Worm (Caenorhabditis elegans) whole organism, mixed stage, embryonic: ENCODE results near the gene F11C1.1.

ENCODE experiments used
- M03D4.4 ChIP-seq: sonication (generic microtip); optimal IDR thresholded peaks from 2 replicates; lab custom pipeline; 2017; ENCODE audit warnings: mild to moderate bottlenecking, missing genetic modification characterization, missing compliant biosample characterization
- bed-3 ChIP-seq: fragments of 200-800 bp; sonication (Bioruptor generic); optimal IDR thresholded peaks from 3 replicates; lab custom pipeline; 2018; ENCODE audit warnings: mild to moderate bottlenecking, missing genetic modification characterization, moderate library complexity, missing compliant biosample characterization
- blmp-1 ChIP-seq: fragments of 150-350 bp; optimal IDR thresholded peaks from 2 replicates; lab custom pipeline; 2014; ENCODE audit warnings: missing biosample characterization, missing genetic modification characterization
- ceh-43 ChIP-seq: fragments of 200-800 bp; sonication (Bioruptor generic); optimal IDR thresholded peaks from 2 replicates; lab custom pipeline; 2018; ENCODE audit warnings: mild to moderate bottlenecking, missing genetic modification characterization, moderate library complexity, missing compliant biosample characterization
- ceh-83 ChIP-seq: fragments of 200-800 bp; sonication (Bioruptor generic); optimal IDR thresholded peaks from 2 replicates; lab custom pipeline; 2018; ENCODE audit warnings: mild to moderate bottlenecking, missing genetic modification characterization, missing compliant biosample characterization
- cnd-1 ChIP-seq: fragments of 200-800 bp; sonication (Bioruptor generic); optimal IDR thresholded peaks from 2 replicates; lab custom pipeline; 2018; ENCODE audit warnings: mild to moderate bottlenecking, missing genetic modification characterization, missing compliant biosample characterization
- drap-1 ChIP-seq: fragments of 200-800 bp; sonication (Bioruptor generic); optimal IDR thresholded peaks from 3 replicates; lab custom pipeline; 2018; ENCODE audit warnings: mild to moderate bottlenecking, missing genetic modification characterization, missing compliant biosample characterization
- elt-1 ChIP-seq: sonication (generic microtip); optimal IDR thresholded peaks from 2 replicates; lab custom pipeline; 2017; ENCODE audit warnings: missing genetic modification characterization, mild to moderate bottlenecking, missing compliant biosample characterization, antibody characterized with exemption, moderate library complexity, borderline replicate concordance; ENCODE audit not compliant: insufficient read depth
- elt-3 ChIP-seq: fragments of 150-350 bp; optimal IDR thresholded peaks from 2 replicates; lab custom pipeline; 2014; ENCODE audit warnings: missing biosample characterization, missing genetic modification characterization
- flh-1 ChIP-seq: fragments of 200-800 bp; sonication (Bioruptor generic); optimal IDR thresholded peaks from 2 replicates; lab custom pipeline; 2018; ENCODE audit warnings: mild to moderate bottlenecking, missing genetic modification characterization, moderate library complexity, missing compliant biosample characterization
- ham-2 ChIP-seq: fragments of 200-800 bp; sonication (Bioruptor generic); optimal IDR thresholded peaks from 2 replicates; lab custom pipeline; 2018; ENCODE audit warnings: mild to moderate bottlenecking, missing genetic modification characterization, missing compliant biosample characterization
- hlh-1 ChIP-seq: fragments of 150-350 bp; optimal IDR thresholded peaks from 2 replicates; lab custom pipeline; 2014; ENCODE audit warnings: missing biosample characterization, missing genetic modification reagents, missing genetic modification characterization
- lin-13 ChIP-seq: fragments of 150-350 bp; optimal IDR thresholded peaks from 2 replicates; lab custom pipeline; 2014; ENCODE audit warnings: missing biosample characterization, missing genetic modification characterization
- lsy-2 ChIP-seq: fragments of 150-350 bp; optimal IDR thresholded peaks from 2 replicates; lab custom pipeline; 2014; ENCODE audit warnings: missing biosample characterization, missing genetic modification characterization
- mab-5 ChIP-seq: fragments of 150-350 bp; optimal IDR thresholded peaks from 2 replicates; lab custom pipeline; 2014; ENCODE audit warnings: missing biosample characterization, missing genetic modification characterization
- mep-1 ChIP-seq: fragments of 150-350 bp; optimal IDR thresholded peaks from 2 replicates; lab custom pipeline; 2017; ENCODE audit warnings: missing biosample characterization, missing genetic modification reagents, missing genetic modification characterization, inconsistent platforms
- mls-2 ChIP-seq: sonication (generic microtip); optimal IDR thresholded peaks from 2 replicates; lab custom pipeline; 2016; ENCODE audit warnings: mild to moderate bottlenecking, missing genetic modification characterization, moderate library complexity, missing compliant biosample characterization
- nhr-12 ChIP-seq: fragments of 150-350 bp; optimal IDR thresholded peaks from 2 replicates; lab custom pipeline; 2014; ENCODE audit warnings: missing biosample characterization, missing genetic modification characterization
- nhr-237 ChIP-seq: fragments of 150-350 bp; optimal IDR thresholded peaks from 2 replicates; lab custom pipeline; 2014; ENCODE audit warnings: missing biosample characterization, missing genetic modification characterization
- nhr-28 ChIP-seq: fragments of 150-350 bp; optimal IDR thresholded peaks from 2 replicates; lab custom pipeline; 2014; ENCODE audit warnings: missing biosample characterization, missing genetic modification characterization
- nhr-76 ChIP-seq: sonication (generic microtip); optimal IDR thresholded peaks from 2 replicates; lab custom pipeline; 2017; ENCODE audit warnings: missing biosample characterization, missing genetic modification characterization
- pha-4 ChIP-seq: fragments of 150-350 bp; optimal IDR thresholded peaks from 2 replicates; lab custom pipeline; 2018; ENCODE audit warnings: missing biosample characterization, missing genetic modification reagents, missing genetic modification characterization
- sem-2 ChIP-seq: fragments of 200-800 bp; sonication (Bioruptor generic); optimal IDR thresholded peaks from 2 replicates; lab custom pipeline; 2018; ENCODE audit warnings: mild to moderate bottlenecking, missing genetic modification characterization, missing compliant biosample characterization
- snpc-4 ChIP-seq: fragments of 150-350 bp; optimal IDR thresholded peaks from 2 replicates; lab custom pipeline; 2014; ENCODE audit warnings: missing biosample characterization, missing genetic modification characterization
- sptf-1 ChIP-seq: sonication (generic microtip); optimal IDR thresholded peaks from 2 replicates; lab custom pipeline; 2017; ENCODE audit warnings: mild to moderate bottlenecking, missing genetic modification characterization, moderate library complexity, missing compliant biosample characterization
- unc-120 ChIP-seq: sonication (generic microtip); optimal IDR thresholded peaks from 2 replicates; lab custom pipeline; 2017; ENCODE audit warnings: missing genetic modification characterization, missing compliant biosample characterization; ENCODE audit not compliant: poor library complexity, severe bottlenecking
- unc-39 ChIP-seq: fragments of 150-350 bp; optimal IDR thresholded peaks from 2 replicates; lab custom pipeline; 2014; ENCODE audit warnings: missing biosample characterization, missing genetic modification characterization
- unc-62 ChIP-seq: fragments of 150-350 bp; optimal IDR thresholded peaks from 2 replicates; lab custom pipeline; 2014; ENCODE audit warnings: missing biosample characterization, missing genetic modification reagents, missing genetic modification characterization
- zip-8 ChIP-seq: fragments of 150-350 bp; optimal IDR thresholded peaks from 2 replicates; lab custom pipeline; 2014; ENCODE audit warnings: missing biosample characterization, missing genetic modification characterization
- ztf-11 ChIP-seq: fragments of 150-350 bp; optimal IDR thresholded peaks from 2 replicates; lab custom pipeline; 2014; ENCODE audit warnings: missing biosample characterization, missing genetic modification characterization

F11C1.1 gene

DNA sequence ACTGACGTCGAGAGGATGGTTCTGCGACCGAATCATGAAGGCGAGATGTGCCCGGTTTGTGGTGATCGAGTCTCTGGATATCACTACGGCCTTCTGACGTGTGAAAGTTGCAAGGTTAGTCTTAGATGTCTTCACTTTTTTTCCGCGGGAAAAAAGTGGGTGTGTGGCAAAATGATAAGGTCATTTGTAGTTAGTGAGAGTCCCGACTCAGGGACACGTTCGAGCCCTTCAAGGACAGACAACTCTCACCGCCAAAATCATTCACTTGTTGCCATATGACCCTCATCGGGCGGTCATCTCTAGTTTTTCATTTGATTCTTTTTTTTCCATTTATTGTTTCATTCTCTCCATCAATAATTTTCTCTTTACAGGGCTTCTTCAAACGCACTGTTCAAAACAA, 18.5 kb upstream of the F11C1.1 start:
- no peak for TF ChIP-seq snpc-4 (tag; lab: Kevin White, UChicago)
- peak; percentile 59 for TF ChIP-seq blmp-1 (tag; lab: Kevin White, UChicago)

- TF ChIP-seq sem-2 (GFP tag; lab: Kevin White, UChicago) (no peak), nhr-28 (tag; lab: Kevin White, UChicago) (no peak), nhr-12 (tag; lab: Kevin White, UChicago) (no peak), elt-1 (tag; lab: Kevin White, UChicago) (peak; percentile 34), flh-1 (GFP tag; lab: Kevin White, UChicago) (no peak), zip-8 (tag; lab: Kevin White, UChicago) (peak; percentile 52), drap-1 (GFP tag; lab: Kevin White, UChicago) (no peak), pha-4 (tag; lab: Kevin White, UChicago) (no peak), lsy-2 (tag; lab: Kevin White, UChicago) (peak; percentile 62), sptf-1 (tag; lab: Kevin White, UChicago) (no peak), mls-2 (tag; lab: Kevin White, UChicago) (no peak), M03D4.4 (no peak)
Observed at ce11 chrX:13007857-13008813, 17.8 kb upstream of the F11C1.1 start, which contains the start of gene nhr-25. Gene nhr-25, plus strand, starts transcription at chrX:13008493.

- TF ChIP-seq ceh-83 (GFP tag; lab: Kevin White, UChicago): no peak
- TF ChIP-seq elt-3 (tag; lab: Kevin White, UChicago): no peak
- no peak for TF ChIP-seq lin-13 (tag; lab: Kevin White, UChicago)
- TF ChIP-seq hlh-1 (tag; lab: Kevin White, UChicago): no peak
- TF ChIP-seq nhr-28 (tag; lab: Kevin White, UChicago): no peak
- no peak for TF ChIP-seq lsy-2 (tag; lab: Kevin White, UChicago)
- no peak for TF ChIP-seq flh-1 (GFP tag; lab: Kevin White, UChicago)
- TF ChIP-seq mls-2 (tag; lab: Kevin White, UChicago): no peak
- no peak for TF ChIP-seq nhr-76 (tag; lab: Kevin White, UChicago)
Observed at ce11 chrX:13006734-13007133, 16.4 kb upstream of the F11C1.1 start.

DNA sequence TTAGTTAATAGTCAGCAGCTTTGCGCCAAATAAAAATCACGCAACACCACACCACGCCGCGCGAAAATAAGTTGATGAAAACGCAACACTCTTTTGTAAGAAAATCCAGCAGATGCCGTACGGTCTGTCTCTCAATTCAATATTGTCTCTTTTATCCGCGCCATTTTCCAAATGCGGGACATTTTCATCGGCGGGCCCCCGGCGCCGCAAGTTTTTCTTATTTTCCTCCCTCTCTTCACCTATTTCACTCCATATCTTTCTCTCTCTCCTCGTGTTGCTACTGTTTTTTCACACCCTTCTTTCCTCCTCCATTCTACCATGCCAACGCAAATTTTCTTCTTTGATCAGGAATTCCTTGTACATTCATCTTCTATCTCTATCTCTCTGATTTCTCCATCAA, 15.9 kb upstream of the F11C1.1 start:
- TF ChIP-seq cnd-1 (no peak), ham-2 (GFP tag; lab: Kevin White, UChicago) (no peak), ztf-11 (no peak), nhr-76 (tag; lab: Kevin White, UChicago) (no peak), sem-2 (GFP tag; lab: Kevin White, UChicago) (no peak), ceh-83 (GFP tag; lab: Kevin White, UChicago) (no peak), nhr-237 (tag; lab: Kevin White, UChicago) (no peak), ceh-43 (GFP tag; lab: Kevin White, UChicago) (no peak), flh-1 (GFP tag; lab: Kevin White, UChicago) (no peak), unc-39 (tag; lab: Kevin White, UChicago) (no peak), bed-3 (GFP tag; lab: Kevin White, UChicago) (no peak), blmp-1 (tag; lab: Kevin White, UChicago) (no peak), nhr-28 (tag; lab: Kevin White, UChicago) (no peak), unc-120 (no peak), M03D4.4 (no peak), snpc-4 (tag; lab: Kevin White, UChicago) (no peak), nhr-12 (tag; lab: Kevin White, UChicago) (no peak), mab-5 (tag; lab: Kevin White, UChicago) (no peak)

ce11 chrX:13005730-13006129, 15.4 kb upstream of the F11C1.1 start:
- TF ChIP-seq unc-62 (GFP tag; lab: Kevin White, UChicago) (no peak), mep-1 (tag; lab: Kevin White, UChicago) (no peak), ham-2 (GFP tag; lab: Kevin White, UChicago) (no peak), zip-8 (tag; lab: Kevin White, UChicago) (no peak), mls-2 (tag; lab: Kevin White, UChicago) (no peak), cnd-1 (no peak), unc-39 (tag; lab: Kevin White, UChicago) (no peak), lin-13 (tag; lab: Kevin White, UChicago) (no peak), elt-1 (tag; lab: Kevin White, UChicago) (no peak), ztf-11 (no peak), ceh-43 (GFP tag; lab: Kevin White, UChicago) (no peak), elt-3 (tag; lab: Kevin White, UChicago) (no peak)
- TF ChIP-seq, all 35 proteins: peak for 0
